Fruit fly (Drosophila melanogaster): Measurements from ENCODE around the gene Rox8.

The Rox8 gene

DNA sequence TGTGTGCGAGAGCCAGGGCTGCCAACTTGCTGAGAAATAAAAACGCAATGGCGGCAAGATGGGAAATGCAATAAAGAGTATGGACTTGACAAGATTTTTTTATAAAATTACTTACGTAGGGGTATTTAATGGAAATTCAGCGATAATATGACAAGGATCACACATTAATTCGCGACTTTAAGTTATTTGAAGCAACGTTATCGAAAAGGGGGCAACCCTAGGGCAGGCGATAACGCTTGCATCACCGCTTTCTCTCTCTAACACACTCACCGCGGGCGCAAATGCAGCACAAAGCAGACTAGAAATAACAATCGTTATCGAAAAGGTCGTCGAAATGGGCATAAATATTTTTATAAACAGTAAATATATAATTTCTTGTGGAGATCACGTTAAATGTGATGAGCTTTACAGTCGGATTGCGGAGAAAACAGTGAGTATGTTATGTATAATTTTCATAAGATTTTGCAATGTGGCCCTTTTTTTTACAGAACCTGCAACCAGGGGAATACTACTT, at the start of gene Rox8 (continued):
- TF ChIP-seq CG8281 (tag; optimal IDR thresholded peaks at IDR 0.05) (no peak), CG16863 (GFP tag; optimal IDR thresholded peaks at IDR 0.05) (peak; percentile 11), CG4854 (GFP tag; optimal IDR thresholded peaks at IDR 0.05) (no peak), CG3838 (GFP tag; optimal IDR thresholded peaks at IDR 0.05) (no peak), CG8924 (tag; optimal IDR thresholded peaks at IDR 0.05) (peak; percentile 56), CG3281 (GFP tag; optimal IDR thresholded peaks at IDR 0.05) (peak; percentile 7), eve (GFP tag; optimal IDR thresholded peaks at IDR 0.05) (no peak), lmd (GFP tag; IDR thresholded peaks at IDR 0.05) (peak; percentile 17; the same call in 1 of the 2 replicates), Dip2 (GFP tag; IDR thresholded peaks at IDR 0.05) (no peak), CG30431 (GFP tag; optimal IDR thresholded peaks at IDR 0.05) (no peak), org-1 (GFP tag; optimal IDR thresholded peaks at IDR 0.05) (no peak), CG6791 (GFP tag; IDR thresholded peaks at IDR 0.05; ENCODE audit: partially characterized antibody) (peak; percentile 56; the same call in 2 of the 3 replicates), ac (GFP tag; optimal IDR thresholded peaks at IDR 0.05) (no peak), CG12071 (GFP tag; optimal IDR thresholded peaks at IDR 0.05) (no peak), CG10979 (tag; optimal IDR thresholded peaks at IDR 0.05) (peak; percentile 38), HmgD (GFP tag; optimal IDR thresholded peaks at IDR 0.05) (peak; percentile 39), CG6689 (GFP tag; IDR thresholded peaks at IDR 0.05) (no peak), ATbp (GFP tag; optimal IDR thresholded peaks at IDR 0.05) (no peak), ERR (GFP tag; optimal IDR thresholded peaks at IDR 0.05) (no peak), lola (GFP tag; optimal IDR thresholded peaks at IDR 0.05) (peak in 1 of 3 experiments; percentile 3), CG1233 (GFP tag; optimal IDR thresholded peaks at IDR 0.05) (peak; percentile 15), CG7271 (tag; optimal IDR thresholded peaks at IDR 0.05) (no peak), tna (GFP tag; IDR thresholded peaks at IDR 0.05; ENCODE audit: partially characterized antibody) (no peak; the same call in 1 of the 2 replicates), toy (GFP tag; IDR thresholded peaks at IDR 0.05) (no peak), Bgb (GFP tag; IDR thresholded peaks at IDR 0.05; ENCODE audit: partially characterized antibody) (peak; percentile 48; the same call in 1 of the 2 replicates), CG13775 (GFP tag; optimal IDR thresholded peaks at IDR 0.05) (peak; percentile 52), CG3726 (GFP tag; IDR thresholded peaks at IDR 0.05) (no peak), gsb-n (tag; optimal IDR thresholded peaks at IDR 0.05) (peak; percentile 16), CG9932 (GFP tag; IDR thresholded peaks at IDR 0.05) (peak; percentile 46), CG16815 (GFP tag; optimal IDR thresholded peaks at IDR 0.05) (no peak), CG3407 (GFP tag; optimal IDR thresholded peaks at IDR 0.05) (no peak), CG15514 (GFP tag; optimal IDR thresholded peaks at IDR 0.05) (peak; percentile 73), pnt (GFP tag; optimal IDR thresholded peaks at IDR 0.05) (no peak), CG6654 (GFP tag; optimal IDR thresholded peaks at IDR 0.05) (no peak), CG15269 (tag; optimal IDR thresholded peaks at IDR 0.05) (no peak), CG14050 (GFP tag; IDR thresholded peaks at IDR 0.05) (no peak), CG5180 (GFP tag; optimal IDR thresholded peaks at IDR 0.05) (no peak), CG7556 (GFP tag; optimal IDR thresholded peaks at IDR 0.05) (no peak), CG11398 (GFP tag; optimal IDR thresholded peaks at IDR 0.05) (peak; percentile 11), Rfx (GFP tag; IDR thresholded peaks at IDR 0.05) (peak; percentile 55), ap (GFP tag; IDR thresholded peaks at IDR 0.05) (0 out of 2 replicates have a peak, but pooled peaks have one; percentile 6), CG7372 (GFP tag; IDR thresholded peaks at IDR 0.05) (no peak), CG6683 (GFP tag; optimal IDR thresholded peaks at IDR 0.05) (no peak), Dref (GFP tag; IDR thresholded peaks at IDR 0.05) (peak; percentile 71), Hr51 (GFP tag; optimal IDR thresholded peaks at IDR 0.05) (no peak), tx (GFP tag; optimal IDR thresholded peaks at IDR 0.05) (no peak), Dad (GFP tag; optimal IDR thresholded peaks at IDR 0.05) (no peak), NFAT (GFP tag; IDR thresholded peaks at IDR 0.05) (0 out of 2 replicates have a peak, but pooled peaks have one; percentile 30), CG14965 (GFP tag; optimal IDR thresholded peaks at IDR 0.05; ENCODE audit: borderline replicate concordance) (no peak), CG12155 (GFP tag; optimal IDR thresholded peaks at IDR 0.05) (peak; percentile 59)

Data from whole organism, embryonic.